Fruit fly (Drosophila melanogaster) whole organism, embryonic: Measurements from ENCODE around the gene Schip1.
A peak's percentile ranks its signal among the peaks of the same experiment; 100 is the strongest.

Experiments
- Antp ChIP-seq: fragments of 200-800 bp; sonication (Bioruptor generic); optimal IDR thresholded peaks from 3 replicates; lab custom pipeline; 2016; ENCODE audit warnings: missing biosample characterization, missing genetic modification characterization
- BEAF-32 ChIP-seq: fragments of 200-800 bp; sonication (Bioruptor generic); optimal IDR thresholded peaks from 3 replicates; lab custom pipeline; 2017; ENCODE audit warnings: missing biosample characterization, missing genetic modification characterization, mild to moderate bottlenecking, moderate library complexity, missing genetic modification reagents
- CG10147 ChIP-seq: fragments of 200-800 bp; sonication (Bioruptor generic); optimal IDR thresholded peaks from 2 replicates; lab custom pipeline; 2019; ENCODE audit warnings: missing biosample characterization, mild to moderate bottlenecking, missing genetic modification characterization, moderate library complexity
- CG13287 ChIP-seq: fragments of 200-800 bp; sonication (Bioruptor generic); IDR thresholded peaks from 2 replicates; pipeline ENCODE4 v1.3.6; 2022; ENCODE audit warnings: missing biosample characterization, missing genetic modification characterization; ENCODE audit not compliant: partially characterized antibody
- CG13424 ChIP-seq: fragments of 200-800 bp; sonication (Bioruptor generic); optimal IDR thresholded peaks from 2 replicates; lab custom pipeline; 2019; ENCODE audit warnings: missing biosample characterization, mild to moderate bottlenecking, missing genetic modification characterization, moderate library complexity
- CG14014 ChIP-seq: fragments of 200-800 bp; sonication (Bioruptor generic); IDR thresholded peaks from 2 replicates; pipeline ENCODE4 v1.3.6; 2022; ENCODE audit warnings: missing biosample characterization, missing genetic modification characterization
- CG14710 ChIP-seq: fragments of 200-800 bp; sonication (Bioruptor generic); optimal IDR thresholded peaks from 3 replicates; lab custom pipeline; 2019; ENCODE audit warnings: missing biosample characterization, mild to moderate bottlenecking, missing genetic modification characterization, moderate library complexity
- CG14860 ChIP-seq: fragments of 200-800 bp; sonication (Bioruptor generic); IDR thresholded peaks from 3 replicates; pipeline ENCODE4 v1.3.6; 2022; ENCODE audit warnings: missing biosample characterization, missing genetic modification characterization; ENCODE audit not compliant: partially characterized antibody
- CG16813 ChIP-seq: fragments of 200-800 bp; sonication (Bioruptor generic); IDR thresholded peaks from 3 replicates; pipeline ENCODE4 v1.3.6; 2022; ENCODE audit warnings: missing biosample characterization, missing genetic modification characterization; ENCODE audit not compliant: partially characterized antibody
- CG17829 ChIP-seq: fragments of 200-800 bp; optimal IDR thresholded peaks from 2 replicates; lab custom pipeline; 2019; ENCODE audit warnings: missing biosample characterization, mild to moderate bottlenecking, missing genetic modification characterization, moderate library complexity
- CG1832 ChIP-seq: fragments of 200-800 bp; sonication (Bioruptor generic); optimal IDR thresholded peaks from 2 replicates; lab custom pipeline; 2017; ENCODE audit warnings: missing biosample characterization, mild to moderate bottlenecking, missing genetic modification characterization, inconsistent platforms
- CG2116 ChIP-seq: fragments of 200-800 bp; sonication (Bioruptor generic); optimal IDR thresholded peaks from 3 replicates; lab custom pipeline; 2018; ENCODE audit warnings: missing biosample characterization, mild to moderate bottlenecking, missing genetic modification characterization
- CG2120 ChIP-seq: fragments of 200-800 bp; sonication (Bioruptor generic); optimal IDR thresholded peaks from 3 replicates; lab custom pipeline; 2016; ENCODE audit warnings: missing biosample characterization, missing genetic modification characterization
- CG30403 ChIP-seq: fragments of 200-800 bp; sonication (Bioruptor generic); optimal IDR thresholded peaks from 3 replicates; lab custom pipeline; 2016; ENCODE audit warnings: missing biosample characterization, missing genetic modification characterization
- CG33557 ChIP-seq: fragments of 200-800 bp; sonication (Bioruptor generic); optimal IDR thresholded peaks from 2 replicates; lab custom pipeline; 2019; ENCODE audit warnings: missing biosample characterization, mild to moderate bottlenecking, missing genetic modification characterization, moderate library complexity
- CG6854 ChIP-seq: fragments of 200-800 bp; sonication (Bioruptor generic); optimal IDR thresholded peaks from 3 replicates; lab custom pipeline; 2017; ENCODE audit warnings: missing biosample characterization, mild to moderate bottlenecking, missing genetic modification characterization
- CG7786 ChIP-seq: fragments of 200-800 bp; sonication (Bioruptor generic); optimal IDR thresholded peaks from 2 replicates; lab custom pipeline; 2016; ENCODE audit warnings: missing biosample characterization, missing genetic modification characterization
- CG7963 ChIP-seq: fragments of 200-800 bp; sonication (Bioruptor generic); IDR thresholded peaks from 3 replicates; pipeline ENCODE4 v1.3.6; 2022; ENCODE audit warnings: missing biosample characterization, missing genetic modification characterization; ENCODE audit not compliant: partially characterized antibody
- Chrac-16 ChIP-seq: fragments of 200-800 bp; sonication (Bioruptor generic); optimal IDR thresholded peaks from 3 replicates; lab custom pipeline; 2016; ENCODE audit warnings: missing biosample characterization, missing genetic modification characterization
- CkIIα-i1 ChIP-seq: fragments of 200-800 bp; sonication (Bioruptor generic); IDR thresholded peaks from 2 replicates; pipeline ENCODE4 v1.3.6; 2022; ENCODE audit warnings: missing biosample characterization, missing genetic modification characterization
- CrebB ChIP-seq: fragments of 200-800 bp; sonication (Bioruptor generic); optimal IDR thresholded peaks from 3 replicates; lab custom pipeline; 2018; ENCODE audit warnings: missing biosample characterization, mild to moderate bottlenecking, missing genetic modification characterization
- D19A ChIP-seq: fragments of 200-800 bp; optimal IDR thresholded peaks from 3 replicates; lab custom pipeline; 2019; ENCODE audit warnings: missing biosample characterization, mild to moderate bottlenecking, missing genetic modification characterization, moderate library complexity
- Dp ChIP-seq: fragments of 200-800 bp; sonication (Bioruptor generic); optimal IDR thresholded peaks from 2 replicates; lab custom pipeline; 2018; ENCODE audit warnings: missing biosample characterization, mild to moderate bottlenecking, missing genetic modification characterization, moderate library complexity
- Dref ChIP-seq: fragments of 200-800 bp; sonication (Bioruptor generic); IDR thresholded peaks from 2 replicates; pipeline ENCODE4 v1.3.6; 2022; ENCODE audit warnings: missing biosample characterization, missing genetic modification characterization
- E2f2 ChIP-seq: fragments of 200-800 bp; sonication (Bioruptor generic); IDR thresholded peaks from 2 replicates; pipeline ENCODE4 v1.3.6; 2022; ENCODE audit warnings: missing biosample characterization, missing genetic modification characterization
- Elba2 ChIP-seq: fragments of 200-800 bp; sonication (Bioruptor generic); optimal IDR thresholded peaks from 3 replicates; lab custom pipeline; 2016; ENCODE audit warnings: missing biosample characterization, missing genetic modification characterization
- Jarid2 ChIP-seq: fragments of 200-800 bp; sonication (Bioruptor generic); optimal IDR thresholded peaks from 3 replicates; lab custom pipeline; 2017; ENCODE audit warnings: mild to moderate bottlenecking, missing biosample characterization, missing genetic modification reagents, missing genetic modification characterization
- MBD-R2 ChIP-seq: fragments of 200-800 bp; sonication (Bioruptor generic); IDR thresholded peaks from 2 replicates; pipeline ENCODE4 v1.3.6; 2022; ENCODE audit warnings: missing biosample characterization, missing genetic modification characterization
- Nf-YC ChIP-seq: fragments of 200-800 bp; optimal IDR thresholded peaks from 3 replicates; lab custom pipeline; 2019; ENCODE audit warnings: missing biosample characterization, mild to moderate bottlenecking, missing genetic modification characterization, moderate library complexity
- PHDP ChIP-seq: fragments of 200-800 bp; sonication (Bioruptor generic); optimal IDR thresholded peaks from 3 replicates; lab custom pipeline; 2018; ENCODE audit warnings: missing biosample characterization, mild to moderate bottlenecking, missing genetic modification characterization, moderate library complexity
- Rfx ChIP-seq: fragments of 200-800 bp; sonication (Bioruptor generic); IDR thresholded peaks from 2 replicates; pipeline ENCODE4 v1.3.6; 2022; ENCODE audit warnings: missing biosample characterization, missing genetic modification characterization
- Xbp1 ChIP-seq: fragments of 200-800 bp; sonication (Bioruptor generic); optimal IDR thresholded peaks from 3 replicates; lab custom pipeline; 2016; ENCODE audit warnings: missing biosample characterization, mild to moderate bottlenecking, missing genetic modification characterization
- al ChIP-seq: fragments of 200-800 bp; sonication (Bioruptor generic); IDR thresholded peaks from 2 replicates; pipeline ENCODE4 v1.3.6; 2022; ENCODE audit warnings: missing biosample characterization, missing genetic modification characterization
- bbx ChIP-seq: fragments of 200-800 bp; sonication (Bioruptor generic); IDR thresholded peaks from 2 replicates; pipeline ENCODE4 v1.3.6; 2022; ENCODE audit warnings: missing biosample characterization, missing genetic modification characterization; ENCODE audit not compliant: partially characterized antibody
- bigmax ChIP-seq: fragments of 200-800 bp; sonication (Bioruptor generic); optimal IDR thresholded peaks from 2 replicates; lab custom pipeline; 2018; ENCODE audit warnings: missing biosample characterization, mild to moderate bottlenecking, missing genetic modification characterization
- ci ChIP-seq: fragments of 200-800 bp; sonication (Bioruptor generic); IDR thresholded peaks from 3 replicates; pipeline ENCODE4 v1.3.6; 2022; ENCODE audit warnings: missing biosample characterization, missing genetic modification characterization
- dmrt11E ChIP-seq: fragments of 200-800 bp; sonication (Bioruptor generic); optimal IDR thresholded peaks from 3 replicates; lab custom pipeline; 2018; ENCODE audit warnings: missing biosample characterization, mild to moderate bottlenecking, missing genetic modification characterization, moderate library complexity
- dmrt99B ChIP-seq: fragments of 200-800 bp; sonication (Bioruptor generic); optimal IDR thresholded peaks from 2 replicates; lab custom pipeline; 2018; ENCODE audit warnings: missing biosample characterization, mild to moderate bottlenecking, missing genetic modification characterization, moderate library complexity
- gfzf ChIP-seq: fragments of 200-800 bp; sonication (Bioruptor generic); optimal IDR thresholded peaks from 2 replicates; lab custom pipeline; 2016; ENCODE audit warnings: missing biosample characterization, mild to moderate bottlenecking, missing genetic modification characterization, moderate library complexity
- hbn ChIP-seq: fragments of 200-800 bp; sonication (Bioruptor generic); IDR thresholded peaks from 2 replicates; pipeline ENCODE4 v1.3.6; 2022; ENCODE audit warnings: missing biosample characterization, missing genetic modification characterization; ENCODE audit not compliant: partially characterized antibody
- jing ChIP-seq: fragments of 200-800 bp; sonication (Bioruptor generic); optimal IDR thresholded peaks from 2 replicates; lab custom pipeline; 2018; ENCODE audit warnings: missing biosample characterization, mild to moderate bottlenecking, missing genetic modification characterization
- knrl ChIP-seq: fragments of 200-800 bp; sonication (Bioruptor generic); IDR thresholded peaks from 3 replicates; pipeline ENCODE4 v1.3.6; 2022; ENCODE audit warnings: missing biosample characterization, missing genetic modification characterization; ENCODE audit not compliant: partially characterized antibody
- oc ChIP-seq: fragments of 200-800 bp; sonication (Bioruptor generic); optimal IDR thresholded peaks from 2 replicates; lab custom pipeline; 2018; ENCODE audit warnings: missing biosample characterization, mild to moderate bottlenecking, missing genetic modification characterization, moderate library complexity
- row ChIP-seq: fragments of 200-800 bp; sonication (Bioruptor generic); IDR thresholded peaks from 3 replicates; pipeline ENCODE4 v1.3.6; 2022; ENCODE audit warnings: missing biosample characterization, missing genetic modification characterization
- slp2 ChIP-seq: fragments of 200-800 bp; sonication (Bioruptor generic); optimal IDR thresholded peaks from 2 replicates; lab custom pipeline; 2016; ENCODE audit warnings: missing biosample characterization, missing genetic modification characterization
- twi ChIP-seq: fragments of 200-800 bp; optimal IDR thresholded peaks from 2 replicates; lab custom pipeline; 2019; ENCODE audit warnings: missing biosample characterization, mild to moderate bottlenecking, missing genetic modification characterization, moderate library complexity
- unc-4 ChIP-seq: fragments of 200-800 bp; sonication (Bioruptor generic); IDR thresholded peaks from 2 replicates; pipeline ENCODE4 v1.3.6; 2022; ENCODE audit warnings: missing biosample characterization, missing genetic modification characterization; ENCODE audit not compliant: partially characterized antibody
- vnd ChIP-seq: fragments of 200-800 bp; sonication (Bioruptor generic); IDR thresholded peaks from 3 replicates; pipeline ENCODE4 v1.3.6; 2022; ENCODE audit warnings: missing biosample characterization, missing genetic modification characterization; ENCODE audit not compliant: partially characterized antibody

Schip1 gene

dm6 chr2L:10362408-10363067, 31.6 kb upstream of the Schip1 start, which contains the start of the genes Cand1 and pim (continued):
- TF ChIP-seq CG10147 (GFP tag; lab: Kevin White, UChicago) (peak; percentile 25), CrebB (tag; lab: Kevin White, UChicago) (no peak), Dp (peak; percentile 77), Chrac-16 (GFP tag; lab: Kevin White, UChicago) (no peak), CG2116 (GFP tag; lab: Kevin White, UChicago) (peak; percentile 31), Xbp1 (peak; percentile 10), CkIIα-i1 (no peak), row (GFP tag; lab: Robert Waterston, UW) (peak; percentile 78), unc-4 (GFP tag; lab: Robert Waterston, UW) (peak; percentile 73), oc (tag; lab: Kevin White, UChicago) (no peak), bigmax (GFP tag; lab: Kevin White, UChicago) (no peak), CG13424 (tag; lab: Kevin White, UChicago) (peak; percentile 43), Elba2 (GFP tag; lab: Kevin White, UChicago) (no peak), CG14014 (GFP tag; lab: Robert Waterston, UW) (no peak), Dref (GFP tag; lab: Robert Waterston, UW) (peak; percentile 42; the same call in 1 of the 2 replicates), dmrt99B (tag; lab: Kevin White, UChicago) (no peak), knrl (GFP tag; lab: Robert Waterston, UW) (peak; percentile 75), CG30403 (GFP tag; lab: Kevin White, UChicago) (peak; percentile 3), CG6854 (no peak), dmrt11E (peak; percentile 36), hbn (peak; percentile 46; the same call in 1 of the 2 replicates), gfzf (peak; percentile 78), CG2120 (peak; percentile 4), twi (tag; lab: Kevin White, UChicago) (peak; percentile 15), slp2 (GFP tag; lab: Kevin White, UChicago) (no peak), CG14710 (peak; percentile 77), E2f2 (GFP tag; lab: Robert Waterston, UW) (peak; percentile 83), CG33557 (GFP tag; lab: Kevin White, UChicago) (peak; percentile 10), al (GFP tag; lab: Robert Waterston, UW) (no peak), CG17829 (tag; lab: Kevin White, UChicago) (peak; percentile 69), PHDP (peak; percentile 8), BEAF-32 (GFP tag; lab: Kevin White, UChicago) (peak; percentile 77), Nf-YC (tag; lab: Kevin White, UChicago) (peak; percentile 65), D19A (tag; lab: Kevin White, UChicago) (peak; percentile 5), CG16813 (GFP tag; lab: Robert Waterston, UW) (peak; percentile 70), vnd (peak; percentile 33; the same call in 1 of the 3 replicates), MBD-R2 (GFP tag; lab: Robert Waterston, UW) (peak; percentile 28; the same call in 1 of the 2 replicates), bbx (GFP tag; lab: Robert Waterston, UW) (peak; percentile 66), ci (no peak), Jarid2 (GFP tag; lab: Kevin White, UChicago) (no peak), CG1832 (GFP tag; lab: Kevin White, UChicago) (no peak), Antp (GFP tag; lab: Kevin White, UChicago) (no peak), CG7786 (no peak), CG14860 (0 out of 3 replicates have a peak, but pooled peaks have one; percentile 12), jing (GFP tag; lab: Kevin White, UChicago) (no peak), Rfx (GFP tag; lab: Robert Waterston, UW) (peak; percentile 35; the same call in 1 of the 2 replicates), CG7963 (GFP tag; lab: Robert Waterston, UW) (peak; percentile 36; the same call in 1 of the 3 replicates), CG13287 (GFP tag; lab: Robert Waterston, UW) (peak; percentile 79)
